Worm (Caenorhabditis elegans) whole organism, early embryonic: Measurements from ENCODE around the gene bris-1.

Experiments
- B0310.2 ChIP-seq: sonication (generic microtip); optimal IDR thresholded peaks from 2 replicates; lab custom pipeline; 2016; ENCODE audit warnings: mild to moderate bottlenecking, missing genetic modification characterization, missing compliant biosample characterization
- F13C5.2 ChIP-seq: sonication (generic microtip); optimal IDR thresholded peaks from 2 replicates; lab custom pipeline; 2017; ENCODE audit warnings: mild to moderate bottlenecking, missing genetic modification characterization, inconsistent platforms, missing compliant biosample characterization
- aly-1 ChIP-seq: sonication (generic microtip); optimal IDR thresholded peaks from 2 replicates; lab custom pipeline; 2016; ENCODE audit warnings: missing genetic modification characterization, missing compliant biosample characterization
- ama-1 ChIP-seq: fragments of 150-350 bp; optimal IDR thresholded peaks from 2 replicates; lab custom pipeline; 2014
- ceh-13 ChIP-seq: fragments of 200-800 bp; sonication (Bioruptor generic); optimal IDR thresholded peaks from 2 replicates; lab custom pipeline; 2018; ENCODE audit warnings: mild to moderate bottlenecking, missing genetic modification characterization, missing compliant biosample characterization
- ets-7 ChIP-seq: sonication (generic microtip); optimal IDR thresholded peaks from 2 replicates; lab custom pipeline; 2016; ENCODE audit warnings: missing genotype, missing genetic modification characterization, missing compliant biosample characterization
- hmbx-1 ChIP-seq: sonication (generic microtip); optimal IDR thresholded peaks from 2 replicates; lab custom pipeline; 2016; ENCODE audit warnings: mild to moderate bottlenecking, missing genetic modification characterization, missing compliant biosample characterization
- hmg-4 ChIP-seq: fragments of 200-800 bp; sonication (Bioruptor generic); optimal IDR thresholded peaks from 2 replicates; lab custom pipeline; 2018; ENCODE audit warnings: mild to moderate bottlenecking, missing genetic modification characterization, missing compliant biosample characterization
- hnd-1 ChIP-seq: sonication (generic microtip); optimal IDR thresholded peaks from 2 replicates; lab custom pipeline; 2016; ENCODE audit warnings: missing genetic modification characterization, missing compliant biosample characterization
- pes-1 ChIP-seq: fragments of 200-800 bp; sonication (Bioruptor generic); IDR thresholded peaks from 2 replicates; pipeline ENCODE4 v1.3.6; 2022; ENCODE audit warnings: missing genetic modification reagents, missing genetic modification characterization, missing compliant biosample characterization
- scrt-1 ChIP-seq: fragments of 200-800 bp; sonication (Bioruptor generic); IDR thresholded peaks from 2 replicates; pipeline ENCODE4 v1.3.6; 2022; ENCODE audit warnings: missing genetic modification characterization, missing compliant biosample characterization
- tbx-11 ChIP-seq: fragments of 200-800 bp; sonication (Bioruptor generic); IDR thresholded peaks from 2 replicates; pipeline ENCODE4 v1.3.6; 2022; ENCODE audit warnings: missing genetic modification characterization, missing compliant biosample characterization
- tbx-37 ChIP-seq: fragments of 200-800 bp; sonication (Bioruptor generic); conservative IDR thresholded peaks from 2 replicates; pipeline ENCODE4 v1.3.6; 2022; ENCODE audit warnings: missing genetic modification reagents, missing genetic modification characterization, missing compliant biosample characterization
- tra-4 ChIP-seq: sonication (generic microtip); optimal IDR thresholded peaks from 2 replicates; lab custom pipeline; 2017; ENCODE audit warnings: missing genetic modification characterization, missing compliant biosample characterization

DNA sequence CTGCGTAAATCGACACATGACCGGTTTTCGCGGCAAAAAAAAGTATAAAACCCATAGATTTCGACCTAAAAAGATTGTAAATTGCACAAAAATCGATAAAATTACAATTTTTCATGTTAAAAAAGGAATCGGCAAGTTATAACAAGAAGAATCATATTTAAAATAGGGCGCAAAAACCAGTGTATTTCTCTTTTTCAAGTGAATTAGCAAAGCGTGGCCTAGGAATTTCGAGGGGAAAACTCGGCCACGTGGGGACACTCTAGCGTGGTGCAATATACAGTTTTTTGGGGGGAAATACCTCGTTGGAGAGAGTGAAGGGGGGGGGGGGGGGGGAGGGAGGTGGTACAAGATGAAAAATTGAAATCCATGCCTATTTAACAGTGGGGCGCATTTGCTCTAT lies 11.6 kb downstream of the bris-1 start:
- TF ChIP-seq hnd-1 (tag; lab: Kevin White, UChicago), result no peak
- TF ChIP-seq ama-1 (lab: Kevin White, UChicago), result no peak
- no peak for TF ChIP-seq tra-4
- TF ChIP-seq hmg-4 (GFP tag; lab: Kevin White, UChicago), result peak; percentile 65
- no peak for TF ChIP-seq ets-7 (tag; lab: Kevin White, UChicago)
- no peak for TF ChIP-seq aly-1 (tag; lab: Kevin White, UChicago)
- peak; percentile 55 for TF ChIP-seq pes-1 (GFP tag; lab: Robert Waterston, UW)
- no peak for TF ChIP-seq tbx-37 (GFP tag; lab: Robert Waterston, UW)
- no peak for TF ChIP-seq B0310.2 (tag; lab: Kevin White, UChicago)
- TF ChIP-seq hmbx-1 (tag; lab: Kevin White, UChicago), result no peak
- no peak for TF ChIP-seq ceh-13 (GFP tag; lab: Kevin White, UChicago)
- TF ChIP-seq F13C5.2 (tag; lab: Kevin White, UChicago), result no peak
- no peak for TF ChIP-seq tbx-11 (GFP tag; lab: Robert Waterston, UW)
- no peak for TF ChIP-seq scrt-1
